ENCODE assay signal across 2 worm cellular contexts in genomic region chrII:14059767-14060166, ce11.
TF ChIP-seq lines count a peak whose summit lies in the region.

rpb-11 (plus strand) TSS chrII:14060085.

TF ChIP-seq in whole organism, L4 larva, 104 proteins besides CTCF, POLR2A, EP300 and RAD21 (continued from another document):
- TF ChIP-seq vab-7 (GFP tag; IDR thresholded peaks at IDR 0.05; lab: Robert Waterston, UW) = peak; percentile 69
- peak; percentile 88 for TF ChIP-seq fkh-10 (GFP tag; optimal IDR thresholded peaks at IDR 0.05; lab: Kevin White, UChicago)
- 0 out of 2 replicates have a peak, but pooled peaks have one; percentile 7 for TF ChIP-seq ZK337.2 (GFP tag; IDR thresholded peaks at IDR 0.05; lab: Robert Waterston, UW)
- TF ChIP-seq ceh-28 (tag; optimal IDR thresholded peaks at IDR 0.05; lab: Kevin White, UChicago) = no peak
- TF ChIP-seq Y105C5A.15 (GFP tag; IDR thresholded peaks at IDR 0.05; lab: Robert Waterston, UW) = no peak
- peak; percentile 94 for TF ChIP-seq duxl-1 (tag; optimal IDR thresholded peaks at IDR 0.05; lab: Kevin White, UChicago; ENCODE audit: poor library complexity)
- TF ChIP-seq nhr-237 (tag; optimal IDR thresholded peaks at IDR 0.05; lab: Kevin White, UChicago) = no peak
- no peak for TF ChIP-seq daf-19 (GFP tag; conservative IDR thresholded peaks at IDR 0.05; lab: Robert Waterston, UW)
- peak; percentile 77 for TF ChIP-seq ctbp-1 (GFP tag; IDR thresholded peaks at IDR 0.05; lab: Robert Waterston, UW)
- no peak for TF ChIP-seq nhr-76 (tag; optimal IDR thresholded peaks at IDR 0.05; lab: Kevin White, UChicago)
- TF ChIP-seq saeg-2 (GFP tag; IDR thresholded peaks at IDR 0.05; lab: Robert Waterston, UW) = peak; percentile 71
- peak; percentile 72 for TF ChIP-seq arid-1 (GFP tag; conservative IDR thresholded peaks at IDR 0.05; lab: Robert Waterston, UW)
- TF ChIP-seq egl-43 (GFP tag; IDR thresholded peaks at IDR 0.05; lab: Robert Waterston, UW) = peak; percentile 78
- no peak for TF ChIP-seq cey-2 (tag; optimal IDR thresholded peaks at IDR 0.05; lab: Kevin White, UChicago; ENCODE audit: borderline replicate concordance, insufficient read depth)
- TF ChIP-seq unc-39 (tag; optimal IDR thresholded peaks at IDR 0.05; lab: Kevin White, UChicago) = no peak
- peak; percentile 48 for TF ChIP-seq jun-1 (tag; optimal IDR thresholded peaks at IDR 0.05; lab: Kevin White, UChicago)
- no peak for TF ChIP-seq daf-8 (GFP tag; IDR thresholded peaks at IDR 0.05; lab: Robert Waterston, UW)
- TF ChIP-seq mdl-1 (tag; optimal IDR thresholded peaks at IDR 0.05; lab: Kevin White, UChicago) = peak in 1 of 2 experiments; percentile 24
- peak; percentile 33 for TF ChIP-seq lir-3 (tag; optimal IDR thresholded peaks at IDR 0.05; lab: Kevin White, UChicago)
- TF ChIP-seq aha-1 (tag; lab: Kevin White, UChicago) = peak; percentile 97
- TF ChIP-seq ceh-44 (GFP tag; IDR thresholded peaks at IDR 0.05; lab: Robert Waterston, UW) = no peak
- peak; percentile 34 for TF ChIP-seq nhr-25 (tag; optimal IDR thresholded peaks at IDR 0.05; lab: Kevin White, UChicago; ENCODE audit: borderline replicate concordance, insufficient read depth)
- TF ChIP-seq lin-38 (GFP tag; IDR thresholded peaks at IDR 0.05; lab: Robert Waterston, UW) = peak; percentile 95
- no peak for TF ChIP-seq snpc-1.2 (GFP tag; IDR thresholded peaks at IDR 0.05; lab: Robert Waterston, UW)
- TF ChIP-seq nhr-6 (tag; optimal IDR thresholded peaks at IDR 0.05; lab: Kevin White, UChicago) = peak; percentile 87
- peak; percentile 83 for TF ChIP-seq lin-29 (GFP tag; IDR thresholded peaks at IDR 0.05; lab: Robert Waterston, UW)
- TF ChIP-seq madf-5 (GFP tag; IDR thresholded peaks at IDR 0.05; lab: Robert Waterston, UW) = 0 out of 4 replicates have a peak, but pooled peaks of 1 of the 2 experiments have one; percentile 53
- TF ChIP-seq lsy-2 (tag; optimal IDR thresholded peaks at IDR 0.05; lab: Kevin White, UChicago) = peak; percentile 45 to 96
- TF ChIP-seq lim-7 (GFP tag; IDR thresholded peaks at IDR 0.05; lab: Robert Waterston, UW) = no peak
- TF ChIP-seq ZK546.5 (tag; optimal IDR thresholded peaks at IDR 0.05; lab: Kevin White, UChicago) = peak in 1 of 2 experiments; percentile 41
- TF ChIP-seq hmg-1.1 (GFP tag; IDR thresholded peaks at IDR 0.05; lab: Robert Waterston, UW) = peak; percentile 90
- no peak for TF ChIP-seq fos-1 (tag; optimal IDR thresholded peaks at IDR 0.05; lab: Kevin White, UChicago)
- TF ChIP-seq nhr-48 (tag; optimal IDR thresholded peaks at IDR 0.05; lab: Kevin White, UChicago) = peak; percentile 76
- TF ChIP-seq Y5F2A.4 (GFP tag; optimal IDR thresholded peaks at IDR 0.05; lab: Kevin White, UChicago) = no peak
- TF ChIP-seq mes-2 (tag; optimal IDR thresholded peaks at IDR 0.05; lab: Kevin White, UChicago; ENCODE audit: poor library complexity, severe bottlenecking) = peak; percentile 97
- peak; percentile 44 to 68 for TF ChIP-seq hif-1 (tag; optimal IDR thresholded peaks at IDR 0.05; lab: Kevin White, UChicago)
- TF ChIP-seq rbr-2 (tag; optimal IDR thresholded peaks at IDR 0.05; lab: Kevin White, UChicago) = peak; percentile 91
- peak; percentile 73 for TF ChIP-seq unc-130 (GFP tag; optimal IDR thresholded peaks at IDR 0.05; lab: Kevin White, UChicago)
- TF ChIP-seq ceh-82 (tag; optimal IDR thresholded peaks at IDR 0.05; lab: Kevin White, UChicago) = no peak
- peak; percentile 89; the same call in 1 of the 2 replicates for TF ChIP-seq pha-4 (GFP tag; IDR thresholded peaks at IDR 0.05; lab: Robert Waterston, UW)
- peak; percentile 41 for TF ChIP-seq pha-4 (tag; optimal IDR thresholded peaks at IDR 0.05; lab: Kevin White, UChicago)
- peak; percentile 77 for TF ChIP-seq nhr-11 (tag; optimal IDR thresholded peaks at IDR 0.05; lab: Kevin White, UChicago)
- no peak for TF ChIP-seq ceh-62 (tag; optimal IDR thresholded peaks at IDR 0.05; lab: Kevin White, UChicago)
- TF ChIP-seq D1046.2 (GFP tag; IDR thresholded peaks at IDR 0.05; lab: Robert Waterston, UW) = no peak
- 0 out of 2 replicates have a peak, but pooled peaks have one; percentile 53 for TF ChIP-seq php-3 (GFP tag; IDR thresholded peaks at IDR 0.05; lab: Robert Waterston, UW)
- TF ChIP-seq set-16 (GFP tag; IDR thresholded peaks at IDR 0.05; lab: Robert Waterston, UW) = no peak
- TF ChIP-seq mep-1 (tag; optimal IDR thresholded peaks at IDR 0.05; lab: Kevin White, UChicago) = peak; percentile 96

TF ChIP-seq in whole organism, late embryonic, 69 proteins besides CTCF, POLR2A, EP300 and RAD21 (continued from another document):
- TF ChIP-seq che-1 (tag; optimal IDR thresholded peaks at IDR 0.05; lab: Kevin White, UChicago) (no peak), tbx-7 (tag; optimal IDR thresholded peaks at IDR 0.05; lab: Kevin White, UChicago) (no peak), hlh-30 (tag; optimal IDR thresholded peaks at IDR 0.05; lab: Kevin White, UChicago; ENCODE audit: insufficient read depth) (no peak), ceh-19 (GFP tag; optimal IDR thresholded peaks at IDR 0.05; lab: Kevin White, UChicago) (peak; percentile 21), hlh-6 (tag; optimal IDR thresholded peaks at IDR 0.05; lab: Kevin White, UChicago) (no peak)
